Fruit fly (Drosophila melanogaster) whole organism, wandering third instar larva: ENCODE data around the gene CG6015.

Experiments
- lola ChIP-seq: fragments of >200 bp; optimal IDR thresholded peaks from 2 replicates; lab custom pipeline; 2017; ENCODE audit warnings: missing biosample characterization, missing genetic modification characterization
- psq ChIP-seq: fragments of 200-800 bp; sonication (Bioruptor generic); optimal IDR thresholded peaks from 3 replicates; lab custom pipeline; 2017; ENCODE audit warnings: missing biosample characterization, mild to moderate bottlenecking, missing genetic modification characterization, moderate library complexity
- rgr ChIP-seq: fragments of 200-800 bp; sonication (Bioruptor generic); optimal IDR thresholded peaks from 3 replicates; lab custom pipeline; 2016; ENCODE audit warnings: missing biosample characterization, mild to moderate bottlenecking, missing genetic modification characterization

DNA sequence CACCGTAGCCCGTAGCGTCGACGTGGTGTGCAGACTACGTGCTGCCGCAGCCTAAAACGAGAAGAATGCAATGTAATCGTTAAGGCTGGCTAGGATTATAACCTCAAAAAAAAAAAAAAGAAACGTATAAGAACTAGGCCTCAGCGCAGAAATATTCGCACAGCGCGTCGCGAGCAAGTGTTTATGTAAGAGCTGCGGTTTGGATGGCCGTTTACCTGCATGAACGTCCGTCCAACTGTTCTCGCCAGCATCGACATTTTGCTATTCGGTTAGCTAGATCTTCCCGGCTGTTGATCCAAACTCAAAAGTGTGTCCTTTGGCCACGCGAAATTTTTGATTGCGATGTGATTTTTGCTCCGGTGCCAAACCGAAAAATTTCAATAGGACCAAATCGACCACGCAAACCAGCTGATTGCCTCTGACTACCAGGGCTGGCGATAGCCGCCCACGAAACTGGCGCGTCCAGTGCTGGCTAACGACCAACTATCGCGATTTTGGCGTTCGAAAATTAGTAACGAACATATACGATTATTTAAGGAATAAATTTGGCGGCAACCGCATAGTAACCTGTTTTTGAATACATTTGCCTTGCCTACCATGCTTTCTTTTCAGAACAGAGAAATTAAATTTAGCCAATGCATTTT lies 15.2 kb downstream of the CG6015 start, which contains the start of gene Idh3b:
- TF ChIP-seq rgr (peak; percentile 73), lola (GFP tag; lab: Kevin White, UChicago) (no peak), psq (GFP tag; lab: Kevin White, UChicago) (peak; percentile 35)
